Fruit fly (Drosophila melanogaster): Measurements from ENCODE around the gene CG17361.
A peak's percentile ranks its signal among the peaks of the same experiment; 100 is the strongest.

DNA sequence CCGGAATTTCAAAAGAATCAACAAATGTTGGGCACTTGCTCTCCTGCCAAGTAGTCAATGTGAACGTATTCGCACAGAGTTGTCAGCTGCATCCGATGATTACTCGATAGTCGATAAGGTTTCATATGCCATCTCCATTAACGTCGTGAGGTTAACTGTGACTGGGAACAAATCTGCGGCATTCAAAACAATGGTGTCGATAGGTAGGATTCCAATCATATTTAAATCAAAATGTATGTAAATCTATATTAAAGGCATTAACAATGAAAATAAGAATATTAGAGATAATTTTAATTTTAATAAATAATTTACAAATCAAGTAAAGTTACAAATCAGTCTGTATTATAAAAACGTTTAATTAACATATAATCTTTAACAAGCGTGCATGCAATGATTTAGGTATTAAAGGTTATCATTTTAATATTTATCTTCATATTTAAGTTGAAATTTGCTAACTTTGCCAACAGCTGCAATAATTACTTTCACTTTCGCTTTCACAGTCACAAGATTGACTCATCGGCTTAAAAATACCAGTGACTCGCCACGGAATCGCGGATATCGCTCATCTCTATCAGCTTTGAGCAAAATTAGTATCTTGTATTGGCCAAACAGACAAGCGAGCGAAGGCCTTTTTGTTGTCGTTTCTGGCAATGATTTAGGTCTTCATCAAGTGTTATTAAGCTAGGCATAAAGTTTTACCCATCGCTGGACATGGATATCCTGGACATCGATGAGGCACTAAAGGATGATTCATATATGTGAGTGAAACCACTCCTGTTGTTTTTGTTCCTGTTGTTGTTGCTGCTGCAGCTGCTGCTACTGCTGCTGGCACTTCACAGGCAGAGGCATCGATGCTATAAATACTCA lies 32.1 kb upstream of the CG17361 start, which contains the start of the genes Meics, Nxf3 and ssp2:
- TF ChIP-seq CG15336 (GFP tag; IDR thresholded peaks at IDR 0.05) (0 out of 2 replicates have a peak, but pooled peaks have one; percentile 6), vri (GFP tag; optimal IDR thresholded peaks at IDR 0.05) (no peak), Blimp-1 (GFP tag; optimal IDR thresholded peaks at IDR 0.05) (peak; percentile 100), CG34406 (GFP tag; optimal IDR thresholded peaks at IDR 0.05) (no peak), Hr39 (GFP tag; optimal IDR thresholded peaks at IDR 0.05) (peak; percentile 38), CG11294 (GFP tag; IDR thresholded peaks at IDR 0.05) (no peak), spab (GFP tag; optimal IDR thresholded peaks at IDR 0.05) (no peak), CG32006 (GFP tag; optimal IDR thresholded peaks at IDR 0.05) (no peak), OdsH (GFP tag; optimal IDR thresholded peaks at IDR 0.05) (no peak)

Data from whole organism, prepupa.